Fruit fly (Drosophila melanogaster): ENCODE data around the gene mRpS31.

dm6 chr3L:16037690-16038332 lies 32.8 kb downstream of the mRpS31 start:
- no peak for TF ChIP-seq CG8478 (optimal IDR thresholded peaks at IDR 0.05)
- TF ChIP-seq CTCF (optimal IDR thresholded peaks at IDR 0.05): no peak
